Fruit fly (Drosophila melanogaster): Measurements from ENCODE around the gene gny.

gny gene

DNA sequence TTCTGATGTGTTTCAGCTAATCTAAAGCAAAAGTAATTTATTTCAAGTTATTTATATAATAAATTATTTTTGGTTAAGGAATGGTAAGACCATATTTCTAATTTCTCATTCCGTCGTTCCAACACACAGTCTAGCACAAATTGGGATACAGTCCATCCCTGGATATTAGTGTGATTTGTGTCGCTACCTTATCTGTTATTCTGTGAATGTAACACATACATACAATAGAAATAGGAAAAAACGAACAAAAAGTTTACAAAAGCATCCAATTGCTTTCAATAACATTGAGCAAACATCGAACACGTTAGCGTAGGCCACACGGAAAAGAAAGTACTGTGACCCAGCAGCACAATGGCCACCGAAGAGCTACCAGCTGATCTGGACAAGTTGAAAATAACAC, 13.4 kb upstream of the gny start, which contains the start of gene CG5056 (continued):
- TF ChIP-seq CG15696 (tag; optimal IDR thresholded peaks at IDR 0.05): peak; percentile 18
- TF ChIP-seq CG2875 (GFP tag; optimal IDR thresholded peaks at IDR 0.05): no peak
- no peak for TF ChIP-seq CG16815 (GFP tag; optimal IDR thresholded peaks at IDR 0.05)
- TF ChIP-seq Dip2 (GFP tag; IDR thresholded peaks at IDR 0.05): no peak
- TF ChIP-seq otp (GFP tag; IDR thresholded peaks at IDR 0.05): no peak
- no peak for TF ChIP-seq CG11247 (GFP tag; IDR thresholded peaks at IDR 0.05)
- no peak for TF ChIP-seq dan (GFP tag; IDR thresholded peaks at IDR 0.05)
- TF ChIP-seq CG3726 (GFP tag; IDR thresholded peaks at IDR 0.05): no peak
- TF ChIP-seq slou (GFP tag; optimal IDR thresholded peaks at IDR 0.05): peak; percentile 27
- no peak for TF ChIP-seq CG12219 (GFP tag; optimal IDR thresholded peaks at IDR 0.05)
- peak; percentile 69 for TF ChIP-seq bigmax (GFP tag; optimal IDR thresholded peaks at IDR 0.05)
- TF ChIP-seq Chrac-16 (GFP tag; optimal IDR thresholded peaks at IDR 0.05): no peak
- TF ChIP-seq ranshi (GFP tag; IDR thresholded peaks at IDR 0.05): no peak
- peak; percentile 21 for TF ChIP-seq lbe (GFP tag; optimal IDR thresholded peaks at IDR 0.05)
- TF ChIP-seq mam (GFP tag; optimal IDR thresholded peaks at IDR 0.05): no peak
- TF ChIP-seq CG17912 (GFP tag; optimal IDR thresholded peaks at IDR 0.05): peak; percentile 19
- TF ChIP-seq Ssrp (tag; optimal IDR thresholded peaks at IDR 0.05): no peak
- TF ChIP-seq TFAM (GFP tag; optimal IDR thresholded peaks at IDR 0.05): no peak
- TF ChIP-seq B-H1 (GFP tag; IDR thresholded peaks at IDR 0.05): no peak
- TF ChIP-seq zen2 (GFP tag; IDR thresholded peaks at IDR 0.05; ENCODE audit: partially characterized antibody): no peak
- TF ChIP-seq CG6765 (GFP tag; optimal IDR thresholded peaks at IDR 0.05): no peak
- no peak for TF ChIP-seq Ravus (GFP tag; IDR thresholded peaks at IDR 0.05)
- TF ChIP-seq CG10462 (GFP tag; optimal IDR thresholded peaks at IDR 0.05): no peak
- TF ChIP-seq CG9215 (GFP tag; IDR thresholded peaks at IDR 0.05): no peak
- TF ChIP-seq CG12769 (tag; optimal IDR thresholded peaks at IDR 0.05): no peak
- no peak for TF ChIP-seq Hmr (GFP tag; optimal IDR thresholded peaks at IDR 0.05)
- no peak for TF ChIP-seq sima (GFP tag; optimal IDR thresholded peaks at IDR 0.05)
- TF ChIP-seq pzg (GFP tag; optimal IDR thresholded peaks at IDR 0.05): peak; percentile 88
- peak; percentile 53 for TF ChIP-seq Nf-YC (tag; optimal IDR thresholded peaks at IDR 0.05)
- no peak for TF ChIP-seq D (optimal IDR thresholded peaks at IDR 0.05)
- TF ChIP-seq D (GFP tag; optimal IDR thresholded peaks at IDR 0.05): peak; percentile 22
- TF ChIP-seq CG12104 (GFP tag; optimal IDR thresholded peaks at IDR 0.05): no peak
- no peak for TF ChIP-seq CG3281 (GFP tag; optimal IDR thresholded peaks at IDR 0.05)
- TF ChIP-seq Bgb (GFP tag; IDR thresholded peaks at IDR 0.05; ENCODE audit: partially characterized antibody): no peak; the same call in 1 of the 2 replicates
- peak; percentile 95 for TF ChIP-seq her (GFP tag; optimal IDR thresholded peaks at IDR 0.05)
- no peak for TF ChIP-seq CG17359 (tag; optimal IDR thresholded peaks at IDR 0.05)
- TF ChIP-seq Dek (tag; optimal IDR thresholded peaks at IDR 0.05): no peak
- TF ChIP-seq CG14667 (GFP tag; IDR thresholded peaks at IDR 0.05): peak; percentile 30; the same call in 1 of the 2 replicates
- no peak for TF ChIP-seq Sin3A (optimal IDR thresholded peaks at IDR 0.05)
- no peak for TF ChIP-seq fru (optimal IDR thresholded peaks at IDR 0.05)
- TF ChIP-seq BEAF-32 (GFP tag; optimal IDR thresholded peaks at IDR 0.05): peak; percentile 44
- TF ChIP-seq Doc2 (GFP tag; IDR thresholded peaks at IDR 0.05): no peak
- no peak for TF ChIP-seq Lpt (GFP tag; optimal IDR thresholded peaks at IDR 0.05)
- no peak for TF ChIP-seq CG13296 (GFP tag; optimal IDR thresholded peaks at IDR 0.05)
- no peak for TF ChIP-seq ERR (GFP tag; optimal IDR thresholded peaks at IDR 0.05)
- no peak for TF ChIP-seq CG9727 (GFP tag; optimal IDR thresholded peaks at IDR 0.05)
- no peak for TF ChIP-seq CG7745 (tag; optimal IDR thresholded peaks at IDR 0.05)
- no peak for TF ChIP-seq BtbVII (GFP tag; optimal IDR thresholded peaks at IDR 0.05)
- no peak for TF ChIP-seq CG34376 (GFP tag; optimal IDR thresholded peaks at IDR 0.05)
- no peak for TF ChIP-seq cas (GFP tag; IDR thresholded peaks at IDR 0.05)
- no peak for TF ChIP-seq CG14050 (GFP tag; IDR thresholded peaks at IDR 0.05)
- no peak for TF ChIP-seq CG16863 (GFP tag; optimal IDR thresholded peaks at IDR 0.05)
- no peak for TF ChIP-seq Atf6 (GFP tag; IDR thresholded peaks at IDR 0.05)
